Worm (Caenorhabditis elegans): ENCODE measurements around the gene T28D6.7.
A peak's percentile ranks its signal among the peaks of the same experiment; 100 is the strongest.

T28D6.7 gene

ce11 chrIII:11332306-11332705, 14.0 kb downstream of the T28D6.7 start:
- no peak for TF ChIP-seq ceh-31 (tag; optimal IDR thresholded peaks at IDR 0.05)
- TF ChIP-seq che-1 (tag; optimal IDR thresholded peaks at IDR 0.05) = no peak
- no peak for TF ChIP-seq unc-42 (tag; optimal IDR thresholded peaks at IDR 0.05)
- TF ChIP-seq sox-4 (tag; optimal IDR thresholded peaks at IDR 0.05) = no peak
- no peak for TF ChIP-seq ztf-16 (tag; optimal IDR thresholded peaks at IDR 0.05)

ce11 chrIII:11324093-11324492, 22.2 kb downstream of the T28D6.7 start:
- no peak for TF ChIP-seq pag-3 (tag; optimal IDR thresholded peaks at IDR 0.05; ENCODE audit: borderline replicate concordance)
- no peak for TF ChIP-seq nhr-232 (tag; optimal IDR thresholded peaks at IDR 0.05)
- TF ChIP-seq F13H6.1 (tag; optimal IDR thresholded peaks at IDR 0.05) = no peak
- TF ChIP-seq ama-1 (optimal IDR thresholded peaks at IDR 0.05) = no peak
- no peak for TF ChIP-seq hlh-6 (tag; optimal IDR thresholded peaks at IDR 0.05)
- TF ChIP-seq Y22D7AL.16 (tag; optimal IDR thresholded peaks at IDR 0.05) = no peak
- no peak for TF ChIP-seq ceh-34 (tag; optimal IDR thresholded peaks at IDR 0.05)
- no peak for TF ChIP-seq unc-86 (tag; optimal IDR thresholded peaks at IDR 0.05)
- no peak for TF ChIP-seq C38D4.7 (GFP tag; optimal IDR thresholded peaks at IDR 0.05)
- no peak for TF ChIP-seq fkh-10 (GFP tag; optimal IDR thresholded peaks at IDR 0.05)
- no peak for TF ChIP-seq unc-3 (GFP tag; conservative IDR thresholded peaks at IDR 0.05)
- no peak for TF ChIP-seq unc-3 (tag; optimal IDR thresholded peaks at IDR 0.05)
- TF ChIP-seq pax-1 (tag; optimal IDR thresholded peaks at IDR 0.05) = no peak
- TF ChIP-seq che-1 (tag; optimal IDR thresholded peaks at IDR 0.05) = no peak
- TF ChIP-seq eyg-1 (tag; optimal IDR thresholded peaks at IDR 0.05) = no peak
- no peak for TF ChIP-seq pha-4 (tag; optimal IDR thresholded peaks at IDR 0.05)

DNA sequence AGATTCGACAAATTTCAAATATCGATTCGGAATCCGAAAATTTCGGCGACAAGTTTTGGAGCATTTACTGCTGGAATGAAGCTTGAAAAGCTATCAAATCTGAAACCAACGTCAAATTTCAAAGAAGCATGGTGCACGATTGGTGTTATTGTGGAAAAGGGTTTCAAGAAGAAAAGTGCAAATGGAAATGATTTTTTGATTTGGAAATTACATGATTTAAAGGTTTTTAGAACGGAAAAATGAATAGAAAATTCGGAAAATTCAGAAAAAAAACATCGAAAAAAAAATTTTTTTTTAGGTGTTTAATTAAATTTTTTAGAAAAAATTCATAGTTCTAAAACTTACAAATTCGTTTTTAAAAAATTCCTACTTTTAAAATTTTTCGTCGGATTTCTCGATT, 28.2 kb downstream of the T28D6.7 start, which contains the start of gene teg-1:
Gene teg-1, minus strand, starts transcription at position 101 of the 400 bp plus-strand sequence.
- no peak for TF ChIP-seq elt-4 (tag; optimal IDR thresholded peaks at IDR 0.05)
- no peak for TF ChIP-seq tbx-2 (tag; optimal IDR thresholded peaks at IDR 0.05)
- TF ChIP-seq hlh-30 (tag; optimal IDR thresholded peaks at IDR 0.05; ENCODE audit: insufficient read depth) = no peak
- no peak for TF ChIP-seq mec-3 (tag; optimal IDR thresholded peaks at IDR 0.05; ENCODE audit: borderline replicate concordance)
- TF ChIP-seq sox-2 (GFP tag; IDR thresholded peaks at IDR 0.05) = no peak
- TF ChIP-seq T23F11.4 (GFP tag; optimal IDR thresholded peaks at IDR 0.05) = no peak
- TF ChIP-seq Y22D7AL.16 (tag; optimal IDR thresholded peaks at IDR 0.05) = no peak
- no peak for TF ChIP-seq ceh-19 (GFP tag; optimal IDR thresholded peaks at IDR 0.05)
- TF ChIP-seq ceh-22 (tag; optimal IDR thresholded peaks at IDR 0.05) = no peak
- no peak for TF ChIP-seq nhr-11 (tag; optimal IDR thresholded peaks at IDR 0.05)
- no peak for TF ChIP-seq pha-2 (tag; optimal IDR thresholded peaks at IDR 0.05)
- TF ChIP-seq ceh-48 (tag; optimal IDR thresholded peaks at IDR 0.05) = no peak
- TF ChIP-seq hlh-13 (GFP tag; optimal IDR thresholded peaks at IDR 0.05) = no peak

DNA sequence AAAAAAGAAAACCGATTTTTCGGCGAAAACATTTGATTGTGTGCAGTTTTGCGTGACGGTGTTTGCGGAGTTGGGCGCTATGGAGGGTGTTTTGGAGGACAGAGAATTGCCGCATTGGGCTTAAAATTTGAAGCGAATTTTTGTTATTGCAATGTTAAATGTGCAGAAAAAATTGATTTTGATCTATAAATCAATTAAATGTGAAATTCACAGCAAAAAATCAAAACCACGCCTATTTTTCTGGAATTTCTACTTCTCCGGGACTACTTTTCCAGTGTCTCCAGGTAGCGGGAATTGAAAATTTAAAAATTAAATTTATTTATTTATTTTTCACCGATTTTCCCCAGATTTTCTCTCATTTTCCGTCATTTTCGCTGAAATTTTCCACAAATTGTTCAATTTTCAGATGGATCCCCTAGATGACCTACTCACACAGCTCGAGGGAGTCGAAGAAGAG, 29.1 kb downstream of the T28D6.7 start, which contains the start of gene mcm-10:
Gene mcm-10, plus strand, starts transcription at position 407 of the 457 bp plus-strand sequence.
- TF ChIP-seq elt-4 (tag; optimal IDR thresholded peaks at IDR 0.05) (no peak), ztf-16 (tag; optimal IDR thresholded peaks at IDR 0.05) (peak; percentile 83), hlh-15 (tag; optimal IDR thresholded peaks at IDR 0.05) (peak; percentile 78), madf-2 (tag; optimal IDR thresholded peaks at IDR 0.05) (peak; percentile 61), Y22D7AL.16 (tag; optimal IDR thresholded peaks at IDR 0.05) (peak; percentile 21), odd-2 (tag; optimal IDR thresholded peaks at IDR 0.05) (no peak), che-1 (tag; optimal IDR thresholded peaks at IDR 0.05) (peak; percentile 69), ceh-34 (tag; optimal IDR thresholded peaks at IDR 0.05) (peak; percentile 78), pax-1 (tag; optimal IDR thresholded peaks at IDR 0.05) (no peak), ceh-30 (tag; optimal IDR thresholded peaks at IDR 0.05) (peak; percentile 45), unc-42 (tag; optimal IDR thresholded peaks at IDR 0.05) (peak; percentile 98), unc-55 (GFP tag; optimal IDR thresholded peaks at IDR 0.05) (peak; percentile 43), ref-2 (tag; optimal IDR thresholded peaks at IDR 0.05) (peak; percentile 97), unc-3 (GFP tag; conservative IDR thresholded peaks at IDR 0.05) (no peak), unc-3 (tag; optimal IDR thresholded peaks at IDR 0.05) (peak; percentile 77), lim-6 (tag; optimal IDR thresholded peaks at IDR 0.05) (peak; percentile 82), tbx-2 (tag; optimal IDR thresholded peaks at IDR 0.05) (peak; percentile 97), ceh-6 (GFP tag; optimal IDR thresholded peaks at IDR 0.05) (no peak), nfya-1 (tag; optimal IDR thresholded peaks at IDR 0.05) (peak; percentile 49), fax-1 (tag; optimal IDR thresholded peaks at IDR 0.05) (peak; percentile 90), ceh-2 (tag; optimal IDR thresholded peaks at IDR 0.05) (peak; percentile 93), zip-5 (tag; optimal IDR thresholded peaks at IDR 0.05) (peak; percentile 95), ceh-9 (tag; optimal IDR thresholded peaks at IDR 0.05) (no peak), rnt-1 (tag; optimal IDR thresholded peaks at IDR 0.05) (peak; percentile 95), K09A11.1 (tag; optimal IDR thresholded peaks at IDR 0.05; ENCODE audit: insufficient read depth) (no peak), gmeb-2 (tag; optimal IDR thresholded peaks at IDR 0.05) (peak; percentile 17)

Data from whole organism, late embryonic.